Fruit fly (Drosophila melanogaster) whole organism, prepupa: ENCODE measurements around the gene GluProRS.

ENCODE experiments used
- CG16779 ChIP-seq: fragments of 200-800 bp; sonication (Bioruptor generic); optimal IDR thresholded peaks from 3 replicates; lab custom pipeline; 2017; ENCODE audit warnings: missing biosample characterization, mild to moderate bottlenecking, missing genetic modification characterization
- CG32006 ChIP-seq: fragments of 200-800 bp; sonication (Bioruptor generic); optimal IDR thresholded peaks from 3 replicates; lab custom pipeline; 2017; ENCODE audit warnings: missing biosample characterization, mild to moderate bottlenecking, missing genetic modification characterization
- CG6792 ChIP-seq: fragments of 200-800 bp; sonication (Bioruptor generic); optimal IDR thresholded peaks from 3 replicates; lab custom pipeline; 2016; ENCODE audit warnings: missing biosample characterization, missing genetic modification characterization
- CG6854 ChIP-seq: fragments of 200-800 bp; sonication (Bioruptor generic); optimal IDR thresholded peaks from 2 replicates; lab custom pipeline; 2017; ENCODE audit warnings: missing biosample characterization, mild to moderate bottlenecking, missing genetic modification characterization
- CG7368 ChIP-seq: fragments of 200-800 bp; sonication (Bioruptor generic); optimal IDR thresholded peaks from 3 replicates; lab custom pipeline; 2016; ENCODE audit warnings: missing biosample characterization, missing genetic modification characterization
- CG8119 ChIP-seq: fragments of 200-800 bp; sonication (Bioruptor generic); IDR thresholded peaks from 3 replicates; pipeline ENCODE4 v1.3.6; 2022; ENCODE audit warnings: missing biosample characterization, missing genetic modification characterization
- Sox102F ChIP-seq: fragments of 200-800 bp; sonication (Bioruptor generic); optimal IDR thresholded peaks from 2 replicates; lab custom pipeline; 2016; ENCODE audit warnings: missing biosample characterization, mild to moderate bottlenecking, missing genetic modification characterization
- Sox14 ChIP-seq: fragments of 200-800 bp; sonication (Bioruptor generic); optimal IDR thresholded peaks from 3 replicates; lab custom pipeline; 2016; ENCODE audit warnings: missing biosample characterization, missing genetic modification characterization
- cyc ChIP-seq: fragments of 200-800 bp; sonication (Bioruptor generic); optimal IDR thresholded peaks from 3 replicates; lab custom pipeline; 2016; ENCODE audit warnings: missing biosample characterization, missing genetic modification characterization
- eg ChIP-seq: fragments of 200-800 bp; sonication (Bioruptor generic); IDR thresholded peaks from 3 replicates; pipeline ENCODE4 v1.3.6; 2022; ENCODE audit warnings: missing biosample characterization, missing genetic modification characterization
- lz ChIP-seq: fragments of 200-800 bp; sonication (Bioruptor generic); optimal IDR thresholded peaks from 3 replicates; lab custom pipeline; 2016; ENCODE audit warnings: missing biosample characterization, missing genetic modification characterization
- pdm3 ChIP-seq: fragments of 200-800 bp; sonication (Bioruptor generic); optimal IDR thresholded peaks from 3 replicates; lab custom pipeline; 2016; ENCODE audit warnings: missing biosample characterization, missing genetic modification characterization
- ss ChIP-seq, 2 experiments: fragments of 200-800 bp; sonication (Bioruptor generic); optimal IDR thresholded peaks; 2 replicates in 1 of 2; 3 replicates in 1 of 2; lab custom pipeline; 2017 to 2018; ENCODE audit warnings: mild to moderate bottlenecking in 2 of 2, missing biosample characterization in 2 of 2, missing genetic modification characterization in 2 of 2, moderate library complexity in 1 of 2
- svp ChIP-seq: fragments of 200-800 bp; sonication (Bioruptor generic); peaks from one replicate; lab custom pipeline; 2016; ENCODE audit warnings: missing biosample characterization, missing genetic modification characterization

dm6 chr3R:23958091-23958838 is at the start of gene GluProRS, which contains the start of gene AP-1sigma:
- TF ChIP-seq pdm3 = peak; percentile 90
- peak; percentile 76 for TF ChIP-seq CG7368 (GFP tag; lab: Kevin White, UChicago)
- peak; percentile 82 for TF ChIP-seq Sox102F (GFP tag; lab: Kevin White, UChicago)
- TF ChIP-seq CG6854 (GFP tag; lab: Kevin White, UChicago) = no peak
- TF ChIP-seq CG8119 = peak; percentile 90
- peak; percentile 92 for TF ChIP-seq lz
- peak; percentile 85 for TF ChIP-seq CG32006 (GFP tag; lab: Kevin White, UChicago)
- peak; percentile 20 to 65 for TF ChIP-seq ss (GFP tag; optimal IDR thresholded peaks at IDR 0.05; lab: Kevin White, UChicago)
- TF ChIP-seq CG16779 = no peak
- peak; percentile 89 for TF ChIP-seq cyc (GFP tag; lab: Kevin White, UChicago)
- peak; percentile 88 for TF ChIP-seq Sox14
- TF ChIP-seq eg (GFP tag; lab: Robert Waterston, UW) = peak; percentile 97
- peak; percentile 83 for TF ChIP-seq CG6792
- peak; percentile 93 for TF ChIP-seq svp (GFP tag; lab: Kevin White, UChicago)
